Worm (Caenorhabditis elegans) whole organism, L4/young adult: ENCODE measurements around the gene nhr-234.

Source experiments
- W03F9.2 ChIP-seq: fragments of 150-350 bp; optimal IDR thresholded peaks from 2 replicates; lab custom pipeline; 2014; ENCODE audit warnings: missing biosample characterization, missing genetic modification characterization
- dao-5 ChIP-seq: sonication (generic microtip); optimal IDR thresholded peaks from 2 replicates; lab custom pipeline; 2016; ENCODE audit warnings: missing genotype, missing genetic modification characterization, moderate library complexity, missing compliant biosample characterization

DNA sequence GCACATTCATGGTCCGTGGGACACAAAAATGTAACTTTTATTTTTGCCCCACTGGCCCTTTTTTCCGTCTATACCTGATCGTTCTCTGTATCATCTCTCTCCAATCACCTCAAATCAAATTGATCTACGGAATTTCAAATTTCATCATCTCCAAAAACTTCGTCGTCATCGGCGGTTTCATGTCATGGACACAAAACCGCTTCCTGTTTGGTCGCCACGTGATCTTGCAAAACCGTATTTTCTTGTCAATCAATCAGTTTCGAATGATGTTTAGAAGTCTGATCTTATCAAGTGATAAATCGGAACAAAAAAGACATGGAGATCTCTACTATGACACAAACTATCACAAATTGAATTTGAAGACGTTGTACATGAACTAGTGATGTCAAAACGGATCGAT is 10.8 kb upstream of the nhr-234 start:
- no peak for TF ChIP-seq dao-5 (tag; lab: Kevin White, UChicago)
- no peak for TF ChIP-seq W03F9.2 (tag; lab: Kevin White, UChicago)
